Fruit fly (Drosophila melanogaster): ENCODE measurements around the gene tal-3A.

The tal-3A gene

DNA sequence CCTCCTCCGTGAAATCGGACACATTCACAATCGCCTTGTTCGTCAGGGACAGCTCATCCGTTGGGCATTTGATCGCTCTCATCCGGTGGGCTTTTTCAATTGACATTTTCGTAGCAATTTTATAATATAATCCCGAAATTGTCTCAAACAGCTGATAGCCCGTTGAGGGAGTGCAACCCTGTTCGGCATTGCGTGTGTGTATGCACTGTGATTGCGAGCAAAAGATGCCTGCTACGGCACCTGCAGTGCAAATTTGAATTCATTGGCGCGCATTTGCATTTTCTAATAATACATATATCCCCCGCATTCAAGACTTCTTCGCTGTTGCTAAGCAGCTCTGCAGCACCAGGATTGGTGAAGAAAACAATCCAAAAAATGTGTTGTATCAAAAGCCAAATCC, 24.9 kb downstream of the tal-3A start, which contains the start of gene Nsf2 (continued):
- peak; percentile 50; the same call in 1 of the 2 replicates for TF ChIP-seq seq (GFP tag; IDR thresholded peaks at IDR 0.05)
- peak; percentile 45; the same call in 1 of the 2 replicates for TF ChIP-seq sob (GFP tag; IDR thresholded peaks at IDR 0.05)
- TF ChIP-seq sc (optimal IDR thresholded peaks at IDR 0.05) = no peak
- no peak for TF ChIP-seq sc (GFP tag; optimal IDR thresholded peaks at IDR 0.05)
- TF ChIP-seq CHES-1-like (GFP tag; optimal IDR thresholded peaks at IDR 0.05) = peak; percentile 24
- no peak for TF ChIP-seq gce (GFP tag; IDR thresholded peaks at IDR 0.05)
- TF ChIP-seq CG18599 (GFP tag; optimal IDR thresholded peaks at IDR 0.05) = no peak
- peak; percentile 33 for TF ChIP-seq Abd-B (GFP tag; optimal IDR thresholded peaks at IDR 0.05)
- no peak for TF ChIP-seq Hey (tag; optimal IDR thresholded peaks at IDR 0.05)
- TF ChIP-seq sens (GFP tag) = peak; percentile 87
- peak; percentile 18 for TF ChIP-seq Xbp1 (GFP tag; optimal IDR thresholded peaks at IDR 0.05)
- TF ChIP-seq CG12659 (GFP tag; optimal IDR thresholded peaks at IDR 0.05) = peak; percentile 49
- TF ChIP-seq Max (GFP tag; optimal IDR thresholded peaks at IDR 0.05) = peak; percentile 19
- peak; percentile 52; the same call in 2 of the 3 replicates for TF ChIP-seq ci (GFP tag; IDR thresholded peaks at IDR 0.05)
- TF ChIP-seq CG32767 (GFP tag; IDR thresholded peaks at IDR 0.05) = peak; percentile 100
- no peak for TF ChIP-seq CG1792 (GFP tag; optimal IDR thresholded peaks at IDR 0.05)
- peak; percentile 39 for TF ChIP-seq CG33213 (GFP tag; optimal IDR thresholded peaks at IDR 0.05)
- peak; percentile 96 to 99 for TF ChIP-seq crp (GFP tag; optimal IDR thresholded peaks at IDR 0.05)
- TF ChIP-seq CG30020 (tag; optimal IDR thresholded peaks at IDR 0.05) = peak; percentile 24
- 0 out of 3 replicates have a peak, but pooled peaks have one; percentile 34 for TF ChIP-seq knrl (GFP tag; IDR thresholded peaks at IDR 0.05; ENCODE audit: partially characterized antibody)
- TF ChIP-seq trem (tag; optimal IDR thresholded peaks at IDR 0.05) = peak; percentile 75
- TF ChIP-seq sna (GFP tag; IDR thresholded peaks at IDR 0.05; ENCODE audit: partially characterized antibody) = peak; percentile 54; the same call in 1 of the 2 replicates
- peak; percentile 30 for TF ChIP-seq CG33557 (GFP tag; optimal IDR thresholded peaks at IDR 0.05)
- peak; percentile 52 for TF ChIP-seq CTCF (GFP tag; optimal IDR thresholded peaks at IDR 0.05)
- peak; percentile 35 for TF ChIP-seq CG17829 (tag; optimal IDR thresholded peaks at IDR 0.05)
- TF ChIP-seq CG34376 (GFP tag; optimal IDR thresholded peaks at IDR 0.05) = peak; percentile 9
- TF ChIP-seq disco-r (GFP tag; optimal IDR thresholded peaks at IDR 0.05) = no peak
- no peak for TF ChIP-seq CG4424 (GFP tag; optimal IDR thresholded peaks at IDR 0.05)
- TF ChIP-seq CG15601 (tag; optimal IDR thresholded peaks at IDR 0.05) = peak; percentile 12
- TF ChIP-seq Hmr (GFP tag; optimal IDR thresholded peaks at IDR 0.05) = peak; percentile 20
- TF ChIP-seq Lhr (GFP tag; optimal IDR thresholded peaks at IDR 0.05) = peak; percentile 27
- peak; percentile 79 for TF ChIP-seq stwl (tag; optimal IDR thresholded peaks at IDR 0.05)
- peak; percentile 69 for TF ChIP-seq CG15514 (GFP tag; optimal IDR thresholded peaks at IDR 0.05)
- TF ChIP-seq nmo (GFP tag; optimal IDR thresholded peaks at IDR 0.05) = peak; percentile 46
- TF ChIP-seq CG10462 (GFP tag; optimal IDR thresholded peaks at IDR 0.05) = no peak
- peak; percentile 49 for TF ChIP-seq oc (tag; optimal IDR thresholded peaks at IDR 0.05)
- peak; percentile 18 for TF ChIP-seq Nf-YC (tag; optimal IDR thresholded peaks at IDR 0.05)
- peak; percentile 37 for TF ChIP-seq her (GFP tag; optimal IDR thresholded peaks at IDR 0.05)
- peak in 1 of 2 experiments; percentile 20 for TF ChIP-seq insv (GFP tag; optimal IDR thresholded peaks at IDR 0.05)
- TF ChIP-seq zfh1 (GFP tag; IDR thresholded peaks at IDR 0.05) = 0 out of 3 replicates have a peak, but pooled peaks have one; percentile 22
- peak; percentile 56 for TF ChIP-seq Ets97D (GFP tag; optimal IDR thresholded peaks at IDR 0.05)
- TF ChIP-seq wek (GFP tag; optimal IDR thresholded peaks at IDR 0.05) = peak; percentile 14
- TF ChIP-seq Vsx1 (GFP tag; optimal IDR thresholded peaks at IDR 0.05) = no peak
- peak; percentile 27 for TF ChIP-seq CoRest (tag; optimal IDR thresholded peaks at IDR 0.05)
- TF ChIP-seq phol (tag; optimal IDR thresholded peaks at IDR 0.05) = peak; percentile 59
- no peak for TF ChIP-seq hb (GFP tag; IDR thresholded peaks at IDR 0.05; ENCODE audit: partially characterized antibody)
- TF ChIP-seq amos (GFP tag; IDR thresholded peaks at IDR 0.05; ENCODE audit: partially characterized antibody) = peak; percentile 36; the same call in 1 of the 2 replicates
- TF ChIP-seq hkb (optimal IDR thresholded peaks at IDR 0.05) = no peak
- peak; percentile 47 for TF ChIP-seq hkb (GFP tag; IDR thresholded peaks at IDR 0.05)
- TF ChIP-seq Deaf1 (tag; optimal IDR thresholded peaks at IDR 0.05) = peak; percentile 9

All from whole organism, embryonic.